Worm (Caenorhabditis elegans) whole organism, L1 larva: ENCODE data around the gene nmat-1.

Experiments
- C34B4.2 ChIP-seq: sonication (generic microtip); optimal IDR thresholded peaks from 2 replicates; lab custom pipeline; 2017; ENCODE audit warnings: mild to moderate bottlenecking, missing genetic modification characterization, missing compliant biosample characterization
- F16B12.6 ChIP-seq: fragments of 150-350 bp; optimal IDR thresholded peaks from 2 replicates; lab custom pipeline; 2014; ENCODE audit warnings: missing biosample characterization, missing genetic modification characterization
- aha-1 ChIP-seq: fragments of 150-350 bp; optimal IDR thresholded peaks from 2 replicates; lab custom pipeline; 2014; ENCODE audit warnings: missing biosample characterization, missing genetic modification characterization
- alr-1 ChIP-seq: fragments of 200-800 bp; sonication (Bioruptor generic); optimal IDR thresholded peaks from 2 replicates; lab custom pipeline; 2018; ENCODE audit warnings: borderline replicate concordance, mild to moderate bottlenecking, missing genetic modification characterization, missing compliant biosample characterization
- ama-1 ChIP-seq: fragments of 150-350 bp; optimal IDR thresholded peaks from 2 replicates; lab custom pipeline; 2014
- blmp-1 ChIP-seq: fragments of 150-350 bp; optimal IDR thresholded peaks from 2 replicates; lab custom pipeline; 2014; ENCODE audit warnings: missing biosample characterization, missing genetic modification characterization
- ceh-8 ChIP-seq: fragments of 200-800 bp; sonication (Bioruptor generic); optimal IDR thresholded peaks from 2 replicates; lab custom pipeline; 2018; ENCODE audit warnings: mild to moderate bottlenecking, missing genetic modification characterization, moderate library complexity, missing compliant biosample characterization
- ceh-82 ChIP-seq, 3 experiments: fragments of 150-350 bp in 1 of 3; sonication (generic microtip) in 2 of 3; optimal IDR thresholded peaks; 2 replicates each; lab custom pipeline; 2014 to 2017; ENCODE audit warnings: missing biosample characterization in 3 of 3, missing genetic modification characterization in 3 of 3
- ceh-90 ChIP-seq: sonication (generic microtip); optimal IDR thresholded peaks from 2 replicates; lab custom pipeline; 2016; ENCODE audit warnings: missing genetic modification characterization, missing compliant biosample characterization
- dpl-1 ChIP-seq, 3 experiments: fragments of 150-350 bp in 2 of 3; sonication (generic microtip) in 1 of 3; optimal IDR thresholded peaks; 2 replicates each; lab custom pipeline; 2014 to 2017; ENCODE audit warnings: missing biosample characterization in 3 of 3, missing genetic modification characterization in 3 of 3, missing genetic modification reagents in 3 of 3
- efl-1 ChIP-seq, 4 experiments: fragments of 150-350 bp; optimal IDR thresholded peaks in 3 of 4; peaks in 1 of 4; 1 replicate in 1 of 4; 2 replicates in 3 of 4; lab custom pipeline; 2014; ENCODE audit warnings: missing biosample characterization in 2 of 4, missing genetic modification characterization in 2 of 4, missing genetic modification reagents in 2 of 4
- egl-13 ChIP-seq: sonication (generic microtip); optimal IDR thresholded peaks from 2 replicates; lab custom pipeline; 2016; ENCODE audit warnings: missing genotype, missing genetic modification reagents, missing genetic modification characterization, missing compliant biosample characterization
- elt-2 ChIP-seq: sonication (generic microtip); optimal IDR thresholded peaks from 2 replicates; lab custom pipeline; 2016; ENCODE audit warnings: missing genetic modification characterization, mild to moderate bottlenecking, inconsistent platforms, missing compliant biosample characterization, missing genetic modification reagents
- elt-3 ChIP-seq, 6 experiments: fragments of 150-350 bp in 1 of 6; sonication (generic microtip); optimal IDR thresholded peaks; 2 replicates each; lab custom pipeline; 2017 to 2018; ENCODE audit warnings: missing biosample characterization in 6 of 6, missing genetic modification characterization in 6 of 6, inconsistent platforms in 1 of 6
- ets-5 ChIP-seq: fragments of 200-800 bp; sonication (Bioruptor generic); IDR thresholded peaks from 2 replicates; pipeline ENCODE4 v1.3.6; 2022; ENCODE audit warnings: missing genetic modification characterization, missing compliant biosample characterization
- fkh-4 ChIP-seq: sonication (generic microtip); optimal IDR thresholded peaks from 2 replicates; lab custom pipeline; 2016; ENCODE audit warnings: missing compliant biosample characterization, missing genetic modification characterization, borderline replicate concordance
- fkh-8 ChIP-seq: sonication (generic microtip); optimal IDR thresholded peaks from 2 replicates; lab custom pipeline; 2016; ENCODE audit warnings: mild to moderate bottlenecking, missing genetic modification characterization, missing compliant biosample characterization
- hlh-4 ChIP-seq: sonication (generic microtip); optimal IDR thresholded peaks from 2 replicates; lab custom pipeline; 2016; ENCODE audit warnings: mild to moderate bottlenecking, missing genetic modification characterization, missing compliant biosample characterization
- hpl-2 ChIP-seq: fragments of 150-350 bp; optimal IDR thresholded peaks from 2 replicates; lab custom pipeline; 2014; ENCODE audit warnings: missing biosample characterization, missing genetic modification reagents, missing genetic modification characterization
- irx-1 ChIP-seq: sonication (generic microtip); optimal IDR thresholded peaks from 2 replicates; lab custom pipeline; 2016; ENCODE audit warnings: missing genetic modification characterization, missing compliant biosample characterization
- jun-1 ChIP-seq: fragments of 150-350 bp; optimal IDR thresholded peaks from 2 replicates; lab custom pipeline; 2014; ENCODE audit warnings: missing biosample characterization, missing genetic modification reagents, missing genetic modification characterization
- lin-14 ChIP-seq: fragments of 200-800 bp; sonication (Bioruptor generic); optimal IDR thresholded peaks from 2 replicates; lab custom pipeline; 2018; ENCODE audit warnings: mild to moderate bottlenecking, missing genetic modification characterization, moderate library complexity, missing compliant biosample characterization
- lin-35 ChIP-seq, 2 experiments: fragments of 150-350 bp; optimal IDR thresholded peaks; 2 replicates each; lab custom pipeline; 2014; ENCODE audit warnings: missing biosample characterization in 2 of 2, missing genetic modification characterization in 2 of 2, missing genetic modification reagents in 2 of 2
- lin-39 ChIP-seq: fragments of 150-350 bp; optimal IDR thresholded peaks from 2 replicates; lab custom pipeline; 2014; ENCODE audit warnings: missing biosample characterization, missing genetic modification reagents, missing genetic modification characterization
- lir-3 ChIP-seq: sonication (generic microtip); optimal IDR thresholded peaks from 2 replicates; lab custom pipeline; 2016; ENCODE audit warnings: mild to moderate bottlenecking, missing genetic modification characterization, moderate library complexity, missing compliant biosample characterization; ENCODE audit not compliant: poor library complexity
- lsy-2 ChIP-seq, 2 experiments: fragments of 150-350 bp; optimal IDR thresholded peaks; 2 replicates each; lab custom pipeline; 2014; ENCODE audit warnings: missing biosample characterization in 2 of 2, missing genetic modification characterization in 2 of 2
- mef-2 ChIP-seq: fragments of 150-350 bp; optimal IDR thresholded peaks from 2 replicates; lab custom pipeline; 2014; ENCODE audit warnings: missing biosample characterization, missing genetic modification characterization
- mep-1 ChIP-seq: fragments of 150-350 bp; optimal IDR thresholded peaks from 2 replicates; lab custom pipeline; 2014; ENCODE audit warnings: missing biosample characterization, missing genetic modification characterization
- nhr-11 ChIP-seq: fragments of 150-350 bp; optimal IDR thresholded peaks from 2 replicates; lab custom pipeline; 2014; ENCODE audit warnings: missing biosample characterization, missing genetic modification characterization
- nhr-19 ChIP-seq: fragments of 200-800 bp; sonication (Bioruptor generic); conservative IDR thresholded peaks from 2 replicates; pipeline ENCODE4 v1.3.6; 2022; ENCODE audit warnings: missing genetic modification characterization, missing compliant biosample characterization
- nhr-20 ChIP-seq: sonication (generic microtip); optimal IDR thresholded peaks from 2 replicates; lab custom pipeline; 2016; ENCODE audit warnings: mild to moderate bottlenecking, missing genetic modification characterization, missing compliant biosample characterization
- nhr-28 ChIP-seq: fragments of 150-350 bp; optimal IDR thresholded peaks from 2 replicates; lab custom pipeline; 2014; ENCODE audit warnings: missing biosample characterization, missing genetic modification characterization
- nhr-47 ChIP-seq: sonication (generic microtip); optimal IDR thresholded peaks from 2 replicates; lab custom pipeline; 2016; ENCODE audit warnings: mild to moderate bottlenecking, missing genetic modification characterization, moderate library complexity, missing compliant biosample characterization
- nhr-71 ChIP-seq: sonication (generic microtip); optimal IDR thresholded peaks from 2 replicates; lab custom pipeline; 2016; ENCODE audit warnings: mild to moderate bottlenecking, missing genetic modification characterization, moderate library complexity, missing compliant biosample characterization
- nhr-77 ChIP-seq: fragments of 150-350 bp; optimal IDR thresholded peaks from 2 replicates; lab custom pipeline; 2014; ENCODE audit warnings: missing biosample characterization, missing genetic modification characterization
- nhr-84 ChIP-seq: sonication (generic microtip); optimal IDR thresholded peaks from 2 replicates; lab custom pipeline; 2017; ENCODE audit warnings: missing biosample characterization, missing genetic modification characterization
- nhr-85 ChIP-seq: sonication (generic microtip); peaks from one replicate; lab custom pipeline; 2016; ENCODE audit warnings: missing genetic modification characterization, inconsistent platforms, missing compliant biosample characterization
- nhr-90 ChIP-seq: sonication (generic microtip); optimal IDR thresholded peaks from 2 replicates; lab custom pipeline; 2016; ENCODE audit warnings: mild to moderate bottlenecking, missing genetic modification characterization, missing compliant biosample characterization; ENCODE audit not compliant: poor library complexity
- rnt-1 ChIP-seq: sonication (generic microtip); optimal IDR thresholded peaks from 2 replicates; lab custom pipeline; 2016; ENCODE audit warnings: mild to moderate bottlenecking, missing genetic modification characterization, moderate library complexity, missing compliant biosample characterization
- skn-1 ChIP-seq: fragments of 150-350 bp; optimal IDR thresholded peaks from 2 replicates; lab custom pipeline; 2014; ENCODE audit warnings: missing biosample characterization, missing genetic modification characterization
- snpc-4 ChIP-seq: fragments of 150-350 bp; optimal IDR thresholded peaks from 2 replicates; lab custom pipeline; 2014; ENCODE audit warnings: missing biosample characterization, missing genetic modification characterization
- snu-23 ChIP-seq: sonication (generic microtip); optimal IDR thresholded peaks from 2 replicates; lab custom pipeline; 2016; ENCODE audit warnings: missing genetic modification characterization, missing compliant biosample characterization
- sup-37 ChIP-seq: fragments of 200-800 bp; sonication (Bioruptor generic); optimal IDR thresholded peaks from 2 replicates; lab custom pipeline; 2018; ENCODE audit warnings: mild to moderate bottlenecking, missing genetic modification characterization, missing compliant biosample characterization
- tlp-1 ChIP-seq: fragments of 150-350 bp; optimal IDR thresholded peaks from 2 replicates; lab custom pipeline; 2014; ENCODE audit warnings: missing biosample characterization, missing genetic modification characterization
- unc-30 ChIP-seq: sonication (generic microtip); optimal IDR thresholded peaks from 2 replicates; lab custom pipeline; 2017; ENCODE audit warnings: missing biosample characterization, missing genetic modification characterization
- unc-86 ChIP-seq: sonication (generic microtip); optimal IDR thresholded peaks from 2 replicates; lab custom pipeline; 2016; ENCODE audit warnings: missing genetic modification characterization, missing compliant biosample characterization

Gene nmat-1

ce11 chrX:11968024-11968598 lies 49.7 kb downstream of the nmat-1 start (continued):
- TF ChIP-seq C34B4.2 (no peak), ets-5 (GFP tag; lab: Robert Waterston, UW) (no peak)
- TF ChIP-seq, all 84 proteins: peak for 5

ce11 chrX:11967034-11967433 lies 50.8 kb downstream of the nmat-1 start:
- no peak for TF ChIP-seq egl-13 (tag; lab: Kevin White, UChicago)
- no peak for TF ChIP-seq fkh-4 (tag; lab: Kevin White, UChicago)

ce11 chrX:11965663-11966304 lies 52.1 kb downstream of the nmat-1 start, which contains the start of gene sams-1:
sams-1 (plus strand) TSS chrX:11965962.
- TF ChIP-seq alr-1 (tag; lab: Kevin White, UChicago) (no peak), skn-1 (tag; lab: Kevin White, UChicago) (peak; percentile 30), lir-3 (tag; lab: Kevin White, UChicago) (no peak), nhr-11 (no peak), jun-1 (tag; lab: Kevin White, UChicago) (no peak), dpl-1 (GFP tag; optimal IDR thresholded peaks at IDR 0.05; lab: Kevin White, UChicago) (no peak), nhr-77 (no peak), lin-35 (GFP tag; optimal IDR thresholded peaks at IDR 0.05; lab: Kevin White, UChicago) (peak in 1 of 2 experiments; percentile 39), unc-86 (tag; lab: Kevin White, UChicago) (no peak), mep-1 (tag; lab: Kevin White, UChicago) (no peak), lsy-2 (tag; optimal IDR thresholded peaks at IDR 0.05; lab: Kevin White, UChicago) (no peak), lin-39 (no peak), nhr-20 (tag; lab: Kevin White, UChicago) (peak; percentile 40), tlp-1 (tag; lab: Kevin White, UChicago) (no peak), hpl-2 (GFP tag; lab: Kevin White, UChicago) (no peak), ets-5 (GFP tag; lab: Robert Waterston, UW) (no peak), blmp-1 (tag; lab: Kevin White, UChicago) (peak; percentile 68), unc-30 (tag; lab: Kevin White, UChicago) (no peak), C34B4.2 (no peak), nhr-85 (tag; lab: Kevin White, UChicago) (peak; percentile 72), efl-1 (optimal IDR thresholded peaks at IDR 0.05; lab: Kevin White, UChicago) (no peak), efl-1 (GFP tag; optimal IDR thresholded peaks at IDR 0.05 in 1 of 2; lab: Kevin White, UChicago) (peak in 1 of 2 experiments; percentile 8), snpc-4 (tag; lab: Kevin White, UChicago) (no peak), nhr-19 (GFP tag; lab: Robert Waterston, UW) (peak; percentile 40), ceh-8 (GFP tag; lab: Kevin White, UChicago) (no peak), F16B12.6 (tag; lab: Kevin White, UChicago) (no peak), ceh-82 (tag; optimal IDR thresholded peaks at IDR 0.05; lab: Kevin White, UChicago) (no peak), nhr-71 (tag; lab: Kevin White, UChicago) (peak; percentile 16), nhr-84 (tag; lab: Kevin White, UChicago) (no peak), nhr-47 (tag; lab: Kevin White, UChicago) (peak; percentile 23), ama-1 (peak; percentile 78), hlh-4 (tag; lab: Kevin White, UChicago) (no peak), nhr-90 (tag; lab: Kevin White, UChicago) (no peak), elt-2 (tag; lab: Kevin White, UChicago) (peak; percentile 50), ceh-90 (tag; lab: Kevin White, UChicago) (no peak), mef-2 (tag; lab: Kevin White, UChicago) (no peak), fkh-8 (tag; lab: Kevin White, UChicago) (no peak), nhr-28 (tag; lab: Kevin White, UChicago) (no peak), aha-1 (tag; lab: Kevin White, UChicago) (no peak), sup-37 (GFP tag; lab: Kevin White, UChicago) (no peak), elt-3 (tag; optimal IDR thresholded peaks at IDR 0.05; lab: Kevin White, UChicago) (peak in 1 of 6 experiments; percentile 59), rnt-1 (tag; lab: Kevin White, UChicago) (no peak), snu-23 (peak; percentile 39), lin-14 (GFP tag; lab: Kevin White, UChicago) (peak; percentile 38), irx-1 (tag; lab: Kevin White, UChicago) (no peak)
